Worm (Caenorhabditis elegans) whole organism, late embryonic: ENCODE measurements around the gene hal-3.
A peak's percentile ranks its signal among the peaks of the same experiment; 100 is the strongest.

Experiments used
- K02D7.2 ChIP-seq: sonication (generic microtip); optimal IDR thresholded peaks from 2 replicates; lab custom pipeline; 2017; ENCODE audit warnings: mild to moderate bottlenecking, missing genetic modification characterization, missing compliant biosample characterization
- K09A11.1 ChIP-seq: sonication (generic microtip); optimal IDR thresholded peaks from 2 replicates; lab custom pipeline; 2017; ENCODE audit warnings: antibody characterized with exemption, mild to moderate bottlenecking, missing genetic modification characterization, missing compliant biosample characterization; ENCODE audit not compliant: insufficient read depth
- T23F11.4 ChIP-seq: fragments of 200-800 bp; sonication (Bioruptor generic); optimal IDR thresholded peaks from 2 replicates; lab custom pipeline; 2018; ENCODE audit warnings: mild to moderate bottlenecking, missing genetic modification characterization, missing compliant biosample characterization
- ahr-1 ChIP-seq: sonication (generic microtip); optimal IDR thresholded peaks from 2 replicates; lab custom pipeline; 2016; ENCODE audit warnings: missing genetic modification characterization, missing compliant biosample characterization
- ama-1 ChIP-seq: fragments of 150-350 bp; optimal IDR thresholded peaks from 2 replicates; lab custom pipeline; 2014
- ceh-14 ChIP-seq: sonication (generic microtip); optimal IDR thresholded peaks from 2 replicates; lab custom pipeline; 2016; ENCODE audit warnings: missing genotype, missing genetic modification characterization, missing compliant biosample characterization
- ceh-19 ChIP-seq: fragments of 200-800 bp; sonication (Bioruptor generic); optimal IDR thresholded peaks from 2 replicates; lab custom pipeline; 2018; ENCODE audit warnings: mild to moderate bottlenecking, missing genetic modification characterization, missing compliant biosample characterization
- ceh-2 ChIP-seq: sonication (generic microtip); optimal IDR thresholded peaks from 2 replicates; lab custom pipeline; 2016; ENCODE audit warnings: missing genotype, missing genetic modification characterization, missing compliant biosample characterization
- ceh-24 ChIP-seq: sonication (generic microtip); optimal IDR thresholded peaks from 2 replicates; lab custom pipeline; 2016; ENCODE audit warnings: mild to moderate bottlenecking, missing genetic modification characterization, missing compliant biosample characterization
- ceh-30 ChIP-seq: fragments of 150-350 bp; optimal IDR thresholded peaks from 2 replicates; lab custom pipeline; 2014; ENCODE audit warnings: missing biosample characterization, missing genetic modification characterization
- ceh-31 ChIP-seq: sonication (generic microtip); optimal IDR thresholded peaks from 2 replicates; lab custom pipeline; 2016; ENCODE audit warnings: missing genetic modification characterization, missing compliant biosample characterization
- ceh-45 ChIP-seq: fragments of 200-800 bp; sonication (Bioruptor generic); IDR thresholded peaks from 2 replicates; pipeline ENCODE4 v1.3.6; 2022; ENCODE audit warnings: missing genetic modification reagents, missing genetic modification characterization, missing compliant biosample characterization
- che-1 ChIP-seq: sonication (generic microtip); optimal IDR thresholded peaks from 2 replicates; lab custom pipeline; 2016; ENCODE audit warnings: mild to moderate bottlenecking, missing genetic modification characterization, missing compliant biosample characterization
- dmd-4 ChIP-seq: sonication (generic microtip); optimal IDR thresholded peaks from 2 replicates; lab custom pipeline; 2016; ENCODE audit warnings: borderline replicate concordance, missing genetic modification characterization, missing compliant biosample characterization
- dve-1 ChIP-seq: sonication (generic microtip); optimal IDR thresholded peaks from 2 replicates; lab custom pipeline; 2017; ENCODE audit warnings: antibody characterized with exemption, mild to moderate bottlenecking, missing genetic modification characterization, missing compliant biosample characterization
- elt-2 ChIP-seq: sonication (generic microtip); optimal IDR thresholded peaks from 2 replicates; lab custom pipeline; 2016; ENCODE audit warnings: missing genetic modification reagents, missing genetic modification characterization, missing compliant biosample characterization
- elt-4 ChIP-seq: sonication (generic microtip); optimal IDR thresholded peaks from 2 replicates; lab custom pipeline; 2016; ENCODE audit warnings: missing genetic modification characterization, missing compliant biosample characterization
- eyg-1 ChIP-seq: sonication (generic microtip); optimal IDR thresholded peaks from 2 replicates; lab custom pipeline; 2016; ENCODE audit warnings: missing genotype, missing genetic modification characterization, missing compliant biosample characterization
- fkh-6 ChIP-seq: sonication (generic microtip); optimal IDR thresholded peaks from 2 replicates; lab custom pipeline; 2016; ENCODE audit warnings: missing genetic modification characterization, missing compliant biosample characterization
- gmeb-2 ChIP-seq: sonication (generic microtip); optimal IDR thresholded peaks from 2 replicates; lab custom pipeline; 2016; ENCODE audit warnings: missing genetic modification characterization, inconsistent platforms, missing compliant biosample characterization
- hlh-6 ChIP-seq: sonication (generic microtip); optimal IDR thresholded peaks from 2 replicates; lab custom pipeline; 2016; ENCODE audit warnings: missing genotype, missing genetic modification characterization, missing compliant biosample characterization
- hlh-8 ChIP-seq: sonication (generic microtip); optimal IDR thresholded peaks from 2 replicates; lab custom pipeline; 2016; ENCODE audit warnings: missing genotype, missing genetic modification characterization, missing compliant biosample characterization
- lin-11 ChIP-seq: fragments of 200-800 bp; sonication (Bioruptor generic); optimal IDR thresholded peaks from 2 replicates; lab custom pipeline; 2018; ENCODE audit warnings: mild to moderate bottlenecking, missing genetic modification characterization, missing compliant biosample characterization
- madf-2 ChIP-seq: sonication (generic microtip); optimal IDR thresholded peaks from 2 replicates; lab custom pipeline; 2017; ENCODE audit warnings: missing genetic modification characterization, missing compliant biosample characterization
- nfya-1 ChIP-seq: sonication (generic microtip); optimal IDR thresholded peaks from 2 replicates; lab custom pipeline; 2017; ENCODE audit warnings: missing genetic modification characterization, mild to moderate bottlenecking, missing compliant biosample characterization, antibody characterized with exemption, moderate library complexity
- nhr-11 ChIP-seq: fragments of 150-350 bp; optimal IDR thresholded peaks from 2 replicates; lab custom pipeline; 2014; ENCODE audit warnings: missing biosample characterization, missing genetic modification characterization
- nhr-232 ChIP-seq: sonication (generic microtip); optimal IDR thresholded peaks from 2 replicates; lab custom pipeline; 2016; ENCODE audit warnings: missing genetic modification characterization, missing compliant biosample characterization
- npax-4 ChIP-seq: sonication (generic microtip); optimal IDR thresholded peaks from 2 replicates; lab custom pipeline; 2016; ENCODE audit warnings: missing genetic modification characterization, missing compliant biosample characterization
- pat-9 ChIP-seq: fragments of 200-800 bp; sonication (Bioruptor generic); optimal IDR thresholded peaks from 2 replicates; lab custom pipeline; 2018; ENCODE audit warnings: mild to moderate bottlenecking, missing genetic modification characterization, moderate library complexity, missing compliant biosample characterization
- pha-2 ChIP-seq: sonication (generic microtip); optimal IDR thresholded peaks from 2 replicates; lab custom pipeline; 2017; ENCODE audit warnings: mild to moderate bottlenecking, missing genetic modification characterization, missing compliant biosample characterization
- pha-4 ChIP-seq: fragments of 150-350 bp; optimal IDR thresholded peaks from 2 replicates; lab custom pipeline; 2018; ENCODE audit warnings: missing biosample characterization, missing genetic modification reagents, missing genetic modification characterization
- pqm-1 ChIP-seq: sonication (generic microtip); optimal IDR thresholded peaks from 2 replicates; lab custom pipeline; 2016; ENCODE audit warnings: missing genetic modification characterization, missing compliant biosample characterization
- pros-1 ChIP-seq: fragments of 150-350 bp; optimal IDR thresholded peaks from 2 replicates; lab custom pipeline; 2014; ENCODE audit warnings: missing biosample characterization, missing genetic modification reagents, missing genetic modification characterization
- ref-2 ChIP-seq: sonication (generic microtip); optimal IDR thresholded peaks from 2 replicates; lab custom pipeline; 2016; ENCODE audit warnings: missing genetic modification characterization, missing compliant biosample characterization
- rnt-1 ChIP-seq: sonication (generic microtip); optimal IDR thresholded peaks from 2 replicates; lab custom pipeline; 2016; ENCODE audit warnings: missing genetic modification characterization, missing compliant biosample characterization
- sdc-2 ChIP-seq: sonication (generic microtip); optimal IDR thresholded peaks from 2 replicates; lab custom pipeline; 2016; ENCODE audit warnings: missing genotype, missing genetic modification characterization, missing compliant biosample characterization
- sox-2 ChIP-seq: fragments of 200-800 bp; sonication (Bioruptor generic); IDR thresholded peaks from 2 replicates; pipeline ENCODE4 v1.3.6; 2022; ENCODE audit warnings: missing genetic modification reagents, missing genetic modification characterization, missing compliant biosample characterization
- sox-4 ChIP-seq: sonication (generic microtip); optimal IDR thresholded peaks from 2 replicates; lab custom pipeline; 2017; ENCODE audit warnings: mild to moderate bottlenecking, missing genetic modification characterization, inconsistent platforms, missing compliant biosample characterization
- syd-9 ChIP-seq: sonication (generic microtip); optimal IDR thresholded peaks from 2 replicates; lab custom pipeline; 2016; ENCODE audit warnings: mild to moderate bottlenecking, missing genetic modification characterization, moderate library complexity, missing compliant biosample characterization
- tbx-2 ChIP-seq: sonication (generic microtip); optimal IDR thresholded peaks from 2 replicates; lab custom pipeline; 2016; ENCODE audit warnings: missing genetic modification characterization, missing compliant biosample characterization
- ttx-3 ChIP-seq: sonication (generic microtip); optimal IDR thresholded peaks from 2 replicates; lab custom pipeline; 2016; ENCODE audit warnings: missing genetic modification reagents, missing genetic modification characterization, missing compliant biosample characterization
- unc-3 ChIP-seq, 2 experiments: fragments of 200-800 bp in 1 of 2; sonication (Bioruptor generic) in 1 of 2; sonication (generic microtip) in 1 of 2; conservative IDR thresholded peaks in 1 of 2; optimal IDR thresholded peaks in 1 of 2; 2 replicates each; pipeline versions ENCODE4 v1.3.6 to Lab custom; 2016 to 2022; ENCODE audit warnings: missing compliant biosample characterization in 2 of 2, missing genetic modification characterization in 2 of 2, missing genetic modification reagents in 1 of 2
- unc-42 ChIP-seq: sonication (generic microtip); optimal IDR thresholded peaks from 2 replicates; lab custom pipeline; 2016; ENCODE audit warnings: missing genotype, missing genetic modification characterization, missing compliant biosample characterization
- unc-55 ChIP-seq: sonication (generic microtip); optimal IDR thresholded peaks from 2 replicates; lab custom pipeline; 2017; ENCODE audit warnings: missing biosample characterization, missing genetic modification reagents, missing genetic modification characterization
- unc-86 ChIP-seq: sonication (generic microtip); optimal IDR thresholded peaks from 2 replicates; lab custom pipeline; 2016; ENCODE audit warnings: missing genetic modification characterization, missing compliant biosample characterization
- zip-5 ChIP-seq: sonication (generic microtip); optimal IDR thresholded peaks from 2 replicates; lab custom pipeline; 2016; ENCODE audit warnings: missing genetic modification characterization, missing compliant biosample characterization
- ztf-16 ChIP-seq: sonication (generic microtip); optimal IDR thresholded peaks from 2 replicates; lab custom pipeline; 2017; ENCODE audit warnings: missing genetic modification characterization, missing compliant biosample characterization

The hal-3 gene

ce11 chrII:9574406-9574805, 42.5 kb downstream of the hal-3 start:
- no peak for TF ChIP-seq ahr-1 (tag; lab: Kevin White, UChicago)
- TF ChIP-seq hlh-8, result no peak
- no peak for TF ChIP-seq madf-2 (tag; lab: Kevin White, UChicago)
- peak; percentile 8 for TF ChIP-seq tbx-2 (tag; lab: Kevin White, UChicago)
- no peak for TF ChIP-seq pha-2 (tag; lab: Kevin White, UChicago)
- peak; percentile 13 for TF ChIP-seq nfya-1 (tag; lab: Kevin White, UChicago)
- TF ChIP-seq sox-2 (GFP tag; lab: Robert Waterston, UW), result peak; percentile 81
- TF ChIP-seq pros-1, result peak; percentile 81
- TF ChIP-seq unc-55 (GFP tag; lab: Kevin White, UChicago), result no peak
- no peak for TF ChIP-seq K09A11.1 (tag; lab: Kevin White, UChicago)
- TF ChIP-seq unc-86 (tag; lab: Kevin White, UChicago), result no peak
- TF ChIP-seq ceh-30 (tag; lab: Kevin White, UChicago), result no peak
- no peak for TF ChIP-seq eyg-1 (tag; lab: Kevin White, UChicago)
- no peak for TF ChIP-seq ceh-2
- TF ChIP-seq ceh-31, result peak; percentile 90
- no peak for TF ChIP-seq dmd-4 (tag; lab: Kevin White, UChicago)
- TF ChIP-seq ceh-24 (tag; lab: Kevin White, UChicago), result no peak
- TF ChIP-seq nhr-232 (tag; lab: Kevin White, UChicago), result no peak
- TF ChIP-seq ttx-3 (tag; lab: Kevin White, UChicago), result no peak
- no peak for TF ChIP-seq ceh-45 (GFP tag; lab: Robert Waterston, UW)
- no peak for TF ChIP-seq ztf-16
- TF ChIP-seq gmeb-2 (tag; lab: Kevin White, UChicago), result no peak
- TF ChIP-seq elt-4 (tag; lab: Kevin White, UChicago), result no peak
- peak; percentile 60 for TF ChIP-seq ref-2 (tag; lab: Kevin White, UChicago)

- no peak for TF ChIP-seq zip-5
- peak; percentile 20 for TF ChIP-seq nfya-1 (tag; lab: Kevin White, UChicago)
- no peak for TF ChIP-seq ttx-3 (tag; lab: Kevin White, UChicago)
- no peak for TF ChIP-seq dve-1 (tag; lab: Kevin White, UChicago)
- TF ChIP-seq ceh-31, result peak; percentile 7
These were observed 43.5 kb downstream of the hal-3 start for ce11 chrII:9573412-9573811.

- peak; percentile 93 for TF ChIP-seq hlh-6 (tag; lab: Kevin White, UChicago)
- peak; percentile 89 for TF ChIP-seq che-1 (tag; lab: Kevin White, UChicago)
- peak; percentile 86 for TF ChIP-seq syd-9
- TF ChIP-seq ahr-1 (tag; lab: Kevin White, UChicago), result peak; percentile 67
- peak; percentile 67 for TF ChIP-seq tbx-2 (tag; lab: Kevin White, UChicago)
- TF ChIP-seq T23F11.4 (GFP tag; lab: Kevin White, UChicago), result peak; percentile 80
- peak; percentile 75 for TF ChIP-seq lin-11
- TF ChIP-seq ceh-2, result peak; percentile 60
- TF ChIP-seq unc-42, result peak; percentile 38
- TF ChIP-seq elt-4 (tag; lab: Kevin White, UChicago), result no peak
- TF ChIP-seq pat-9, result peak; percentile 84
- TF ChIP-seq pha-2 (tag; lab: Kevin White, UChicago), result peak; percentile 75
- peak; percentile 83 for TF ChIP-seq K09A11.1 (tag; lab: Kevin White, UChicago)
- no peak for TF ChIP-seq pha-4 (tag; lab: Kevin White, UChicago)
- peak; percentile 58 for TF ChIP-seq ceh-24 (tag; lab: Kevin White, UChicago)
- TF ChIP-seq eyg-1 (tag; lab: Kevin White, UChicago), result peak; percentile 82
- peak; percentile 89 for TF ChIP-seq ttx-3 (tag; lab: Kevin White, UChicago)
- peak; percentile 79 for TF ChIP-seq npax-4
- TF ChIP-seq ama-1 (lab: Kevin White, UChicago), result no peak
- TF ChIP-seq ceh-14 (tag; lab: Kevin White, UChicago), result peak; percentile 16
- no peak for TF ChIP-seq unc-55 (GFP tag; lab: Kevin White, UChicago)
- TF ChIP-seq sox-4, result peak; percentile 89
- peak; percentile 80 for TF ChIP-seq unc-3 (GFP tag; conservative IDR thresholded peaks at IDR 0.05; lab: Robert Waterston, UW)
- TF ChIP-seq unc-3 (tag; optimal IDR thresholded peaks at IDR 0.05; lab: Kevin White, UChicago), result peak; percentile 63
- TF ChIP-seq nhr-11, result no peak
- TF ChIP-seq rnt-1 (tag; lab: Kevin White, UChicago), result peak; percentile 63
- TF ChIP-seq sdc-2 (tag; lab: Kevin White, UChicago), result peak; percentile 80
- TF ChIP-seq K02D7.2 (tag; lab: Kevin White, UChicago), result peak; percentile 72
- TF ChIP-seq ceh-31, result peak; percentile 40
- TF ChIP-seq nfya-1 (tag; lab: Kevin White, UChicago), result peak; percentile 53
- no peak for TF ChIP-seq pqm-1 (tag; lab: Kevin White, UChicago)
- TF ChIP-seq ceh-19 (GFP tag; lab: Kevin White, UChicago), result peak; percentile 91
- TF ChIP-seq fkh-6 (tag; lab: Kevin White, UChicago), result peak; percentile 88
- TF ChIP-seq elt-2 (tag; lab: Kevin White, UChicago), result peak; percentile 91
These were observed 50.9 kb downstream of the hal-3 start for ce11 chrII:9566045-9566444.
